Worm (Caenorhabditis elegans) whole organism, late embryonic: ENCODE results near the gene Y17G7B.22.

ENCODE experiments used
- C38D4.7 ChIP-seq: fragments of 200-800 bp; sonication (Bioruptor generic); optimal IDR thresholded peaks from 2 replicates; lab custom pipeline; 2018; ENCODE audit warnings: mild to moderate bottlenecking, missing genetic modification characterization, moderate library complexity, missing compliant biosample characterization
- K02D7.2 ChIP-seq: sonication (generic microtip); optimal IDR thresholded peaks from 2 replicates; lab custom pipeline; 2017; ENCODE audit warnings: mild to moderate bottlenecking, missing genetic modification characterization, missing compliant biosample characterization
- K09A11.1 ChIP-seq: sonication (generic microtip); optimal IDR thresholded peaks from 2 replicates; lab custom pipeline; 2017; ENCODE audit warnings: antibody characterized with exemption, mild to moderate bottlenecking, missing genetic modification characterization, missing compliant biosample characterization; ENCODE audit not compliant: insufficient read depth
- T23F11.4 ChIP-seq: fragments of 200-800 bp; sonication (Bioruptor generic); optimal IDR thresholded peaks from 2 replicates; lab custom pipeline; 2018; ENCODE audit warnings: mild to moderate bottlenecking, missing genetic modification characterization, missing compliant biosample characterization
- Y22D7AL.16 ChIP-seq: sonication (generic microtip); optimal IDR thresholded peaks from 2 replicates; lab custom pipeline; 2016; ENCODE audit warnings: missing genetic modification characterization, missing compliant biosample characterization
- ahr-1 ChIP-seq: sonication (generic microtip); optimal IDR thresholded peaks from 2 replicates; lab custom pipeline; 2016; ENCODE audit warnings: missing genetic modification characterization, missing compliant biosample characterization
- ama-1 ChIP-seq: fragments of 150-350 bp; optimal IDR thresholded peaks from 2 replicates; lab custom pipeline; 2014
- ceh-14 ChIP-seq: sonication (generic microtip); optimal IDR thresholded peaks from 2 replicates; lab custom pipeline; 2016; ENCODE audit warnings: missing genotype, missing genetic modification characterization, missing compliant biosample characterization
- ceh-19 ChIP-seq: fragments of 200-800 bp; sonication (Bioruptor generic); optimal IDR thresholded peaks from 2 replicates; lab custom pipeline; 2018; ENCODE audit warnings: mild to moderate bottlenecking, missing genetic modification characterization, missing compliant biosample characterization
- ceh-2 ChIP-seq: sonication (generic microtip); optimal IDR thresholded peaks from 2 replicates; lab custom pipeline; 2016; ENCODE audit warnings: missing genotype, missing genetic modification characterization, missing compliant biosample characterization
- ceh-22 ChIP-seq: sonication (generic microtip); optimal IDR thresholded peaks from 2 replicates; lab custom pipeline; 2017; ENCODE audit warnings: missing biosample characterization, missing genetic modification characterization
- ceh-24 ChIP-seq: sonication (generic microtip); optimal IDR thresholded peaks from 2 replicates; lab custom pipeline; 2016; ENCODE audit warnings: mild to moderate bottlenecking, missing genetic modification characterization, missing compliant biosample characterization
- ceh-34 ChIP-seq: sonication (generic microtip); optimal IDR thresholded peaks from 2 replicates; lab custom pipeline; 2016; ENCODE audit warnings: mild to moderate bottlenecking, missing genetic modification characterization, missing compliant biosample characterization
- ceh-48 ChIP-seq: sonication (generic microtip); optimal IDR thresholded peaks from 2 replicates; lab custom pipeline; 2016; ENCODE audit warnings: missing genetic modification characterization, inconsistent platforms, missing compliant biosample characterization
- ceh-6 ChIP-seq: fragments of 200-800 bp; sonication (Bioruptor generic); optimal IDR thresholded peaks from 2 replicates; lab custom pipeline; 2018; ENCODE audit warnings: mild to moderate bottlenecking, missing genetic modification characterization, missing compliant biosample characterization
- che-1 ChIP-seq: sonication (generic microtip); optimal IDR thresholded peaks from 2 replicates; lab custom pipeline; 2016; ENCODE audit warnings: mild to moderate bottlenecking, missing genetic modification characterization, missing compliant biosample characterization
- dmd-4 ChIP-seq: sonication (generic microtip); optimal IDR thresholded peaks from 2 replicates; lab custom pipeline; 2016; ENCODE audit warnings: borderline replicate concordance, missing genetic modification characterization, missing compliant biosample characterization
- dve-1 ChIP-seq: sonication (generic microtip); optimal IDR thresholded peaks from 2 replicates; lab custom pipeline; 2017; ENCODE audit warnings: antibody characterized with exemption, mild to moderate bottlenecking, missing genetic modification characterization, missing compliant biosample characterization
- elt-2 ChIP-seq: sonication (generic microtip); optimal IDR thresholded peaks from 2 replicates; lab custom pipeline; 2016; ENCODE audit warnings: missing genetic modification reagents, missing genetic modification characterization, missing compliant biosample characterization
- ets-4 ChIP-seq: sonication (generic microtip); optimal IDR thresholded peaks from 2 replicates; lab custom pipeline; 2016; ENCODE audit warnings: missing genetic modification characterization, missing compliant biosample characterization
- eyg-1 ChIP-seq: sonication (generic microtip); optimal IDR thresholded peaks from 2 replicates; lab custom pipeline; 2016; ENCODE audit warnings: missing genotype, missing genetic modification characterization, missing compliant biosample characterization
- fax-1 ChIP-seq: sonication (generic microtip); optimal IDR thresholded peaks from 2 replicates; lab custom pipeline; 2016; ENCODE audit warnings: missing genotype, missing genetic modification characterization, missing compliant biosample characterization
- fkh-10 ChIP-seq: fragments of 150-350 bp; optimal IDR thresholded peaks from 2 replicates; lab custom pipeline; 2014; ENCODE audit warnings: missing biosample characterization, missing genetic modification reagents, missing genetic modification characterization
- fkh-6 ChIP-seq: sonication (generic microtip); optimal IDR thresholded peaks from 2 replicates; lab custom pipeline; 2016; ENCODE audit warnings: missing genetic modification characterization, missing compliant biosample characterization
- gmeb-2 ChIP-seq: sonication (generic microtip); optimal IDR thresholded peaks from 2 replicates; lab custom pipeline; 2016; ENCODE audit warnings: missing genetic modification characterization, inconsistent platforms, missing compliant biosample characterization
- hlh-30 ChIP-seq: sonication (generic microtip); optimal IDR thresholded peaks from 2 replicates; lab custom pipeline; 2017; ENCODE audit warnings: antibody characterized with exemption, missing genetic modification characterization, missing compliant biosample characterization; ENCODE audit not compliant: insufficient read depth
- hlh-6 ChIP-seq: sonication (generic microtip); optimal IDR thresholded peaks from 2 replicates; lab custom pipeline; 2016; ENCODE audit warnings: missing genotype, missing genetic modification characterization, missing compliant biosample characterization
- hlh-8 ChIP-seq: sonication (generic microtip); optimal IDR thresholded peaks from 2 replicates; lab custom pipeline; 2016; ENCODE audit warnings: missing genotype, missing genetic modification characterization, missing compliant biosample characterization
- lim-6 ChIP-seq: sonication (generic microtip); optimal IDR thresholded peaks from 2 replicates; lab custom pipeline; 2016; ENCODE audit warnings: missing genetic modification characterization, missing compliant biosample characterization
- lin-11 ChIP-seq: fragments of 200-800 bp; sonication (Bioruptor generic); optimal IDR thresholded peaks from 2 replicates; lab custom pipeline; 2018; ENCODE audit warnings: mild to moderate bottlenecking, missing genetic modification characterization, missing compliant biosample characterization
- madf-2 ChIP-seq: sonication (generic microtip); optimal IDR thresholded peaks from 2 replicates; lab custom pipeline; 2017; ENCODE audit warnings: missing genetic modification characterization, missing compliant biosample characterization
- nfya-1 ChIP-seq: sonication (generic microtip); optimal IDR thresholded peaks from 2 replicates; lab custom pipeline; 2017; ENCODE audit warnings: missing genetic modification characterization, mild to moderate bottlenecking, missing compliant biosample characterization, antibody characterized with exemption, moderate library complexity
- nhr-11 ChIP-seq: fragments of 150-350 bp; optimal IDR thresholded peaks from 2 replicates; lab custom pipeline; 2014; ENCODE audit warnings: missing biosample characterization, missing genetic modification characterization
- pat-9 ChIP-seq: fragments of 200-800 bp; sonication (Bioruptor generic); optimal IDR thresholded peaks from 2 replicates; lab custom pipeline; 2018; ENCODE audit warnings: mild to moderate bottlenecking, missing genetic modification characterization, moderate library complexity, missing compliant biosample characterization
- pax-1 ChIP-seq: fragments of 150-350 bp; optimal IDR thresholded peaks from 2 replicates; lab custom pipeline; 2014; ENCODE audit warnings: missing biosample characterization, missing genetic modification characterization
- pha-2 ChIP-seq: sonication (generic microtip); optimal IDR thresholded peaks from 2 replicates; lab custom pipeline; 2017; ENCODE audit warnings: mild to moderate bottlenecking, missing genetic modification characterization, missing compliant biosample characterization
- pha-4 ChIP-seq: fragments of 150-350 bp; optimal IDR thresholded peaks from 2 replicates; lab custom pipeline; 2018; ENCODE audit warnings: missing biosample characterization, missing genetic modification reagents, missing genetic modification characterization
- pros-1 ChIP-seq: fragments of 150-350 bp; optimal IDR thresholded peaks from 2 replicates; lab custom pipeline; 2014; ENCODE audit warnings: missing biosample characterization, missing genetic modification reagents, missing genetic modification characterization
- ref-2 ChIP-seq: sonication (generic microtip); optimal IDR thresholded peaks from 2 replicates; lab custom pipeline; 2016; ENCODE audit warnings: missing genetic modification characterization, missing compliant biosample characterization
- sdc-2 ChIP-seq: sonication (generic microtip); optimal IDR thresholded peaks from 2 replicates; lab custom pipeline; 2016; ENCODE audit warnings: missing genotype, missing genetic modification characterization, missing compliant biosample characterization
- sox-4 ChIP-seq: sonication (generic microtip); optimal IDR thresholded peaks from 2 replicates; lab custom pipeline; 2017; ENCODE audit warnings: mild to moderate bottlenecking, missing genetic modification characterization, inconsistent platforms, missing compliant biosample characterization
- tbx-7 ChIP-seq: sonication (generic microtip); optimal IDR thresholded peaks from 2 replicates; lab custom pipeline; 2016; ENCODE audit warnings: missing genotype, missing genetic modification characterization, missing compliant biosample characterization
- ttx-3 ChIP-seq: sonication (generic microtip); optimal IDR thresholded peaks from 2 replicates; lab custom pipeline; 2016; ENCODE audit warnings: missing genetic modification reagents, missing genetic modification characterization, missing compliant biosample characterization
- unc-3 ChIP-seq, 2 experiments: fragments of 200-800 bp in 1 of 2; sonication (Bioruptor generic) in 1 of 2; sonication (generic microtip) in 1 of 2; conservative IDR thresholded peaks in 1 of 2; optimal IDR thresholded peaks in 1 of 2; 2 replicates each; pipeline versions ENCODE4 v1.3.6 to Lab custom; 2016 to 2022; ENCODE audit warnings: missing compliant biosample characterization in 2 of 2, missing genetic modification characterization in 2 of 2, missing genetic modification reagents in 1 of 2
- unc-42 ChIP-seq: sonication (generic microtip); optimal IDR thresholded peaks from 2 replicates; lab custom pipeline; 2016; ENCODE audit warnings: missing genotype, missing genetic modification characterization, missing compliant biosample characterization
- unc-86 ChIP-seq: sonication (generic microtip); optimal IDR thresholded peaks from 2 replicates; lab custom pipeline; 2016; ENCODE audit warnings: missing genetic modification characterization, missing compliant biosample characterization
- ztf-16 ChIP-seq: sonication (generic microtip); optimal IDR thresholded peaks from 2 replicates; lab custom pipeline; 2017; ENCODE audit warnings: missing genetic modification characterization, missing compliant biosample characterization

Gene Y17G7B.22

ce11 chrII:12098716-12099115 is 30.9 kb downstream of the Y17G7B.22 start:
- TF ChIP-seq Y22D7AL.16, result no peak
- no peak for TF ChIP-seq T23F11.4
- TF ChIP-seq K09A11.1, result no peak
- TF ChIP-seq C38D4.7 (GFP tag; lab: Kevin White, UChicago), result no peak
- TF ChIP-seq ceh-19 (GFP tag; lab: Kevin White, UChicago), result no peak
- no peak for TF ChIP-seq hlh-30 (tag; lab: Kevin White, UChicago)
- no peak for TF ChIP-seq K02D7.2 (tag; lab: Kevin White, UChicago)
- TF ChIP-seq ceh-2 (tag; lab: Kevin White, UChicago), result no peak
- no peak for TF ChIP-seq hlh-8 (tag; lab: Kevin White, UChicago)
- no peak for TF ChIP-seq eyg-1
- no peak for TF ChIP-seq ahr-1 (tag; lab: Kevin White, UChicago)
- no peak for TF ChIP-seq fax-1 (tag; lab: Kevin White, UChicago)
- no peak for TF ChIP-seq pros-1 (tag; lab: Kevin White, UChicago)
- TF ChIP-seq nfya-1 (tag; lab: Kevin White, UChicago), result no peak
- TF ChIP-seq ref-2, result no peak
- no peak for TF ChIP-seq hlh-6 (tag; lab: Kevin White, UChicago)
- no peak for TF ChIP-seq pha-4 (tag; lab: Kevin White, UChicago)
- no peak for TF ChIP-seq ets-4
- TF ChIP-seq, all 69 proteins: peak for 0

DNA sequence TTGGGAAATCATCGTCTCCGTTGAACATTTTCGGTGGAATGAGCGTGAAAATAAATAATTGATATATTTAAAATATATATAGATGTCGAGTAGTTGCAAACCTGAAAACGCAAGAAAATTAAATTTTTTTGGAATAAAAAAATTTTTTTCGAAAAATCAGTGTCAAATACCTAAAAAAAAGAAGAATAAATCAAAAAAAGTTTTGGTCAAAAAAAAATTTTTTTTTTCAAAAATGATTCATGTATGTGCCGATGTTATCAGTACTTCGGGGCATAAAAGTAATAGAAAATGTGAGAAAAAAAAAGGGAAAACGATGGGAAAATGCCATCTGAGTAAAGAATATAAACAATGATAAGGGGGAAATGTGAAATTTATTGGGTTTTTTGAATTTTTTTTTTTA is 32.1 kb downstream of the Y17G7B.22 start, which contains the start of gene Y17G7B.17:
TSS of gene Y17G7B.17 (minus strand) at position 101 of the 400 bp plus-strand sequence.
- TF ChIP-seq dmd-4 (tag; lab: Kevin White, UChicago) (no peak), eyg-1 (no peak), fkh-6 (no peak)

ce11 chrII:12102365-12102764 is 34.5 kb downstream of the Y17G7B.22 start:
- no peak for TF ChIP-seq pha-4 (tag; lab: Kevin White, UChicago)
- TF ChIP-seq pros-1 (tag; lab: Kevin White, UChicago), result peak; percentile 65
- no peak for TF ChIP-seq pat-9
- peak; percentile 40 for TF ChIP-seq elt-2
- TF ChIP-seq lin-11 (tag; lab: Kevin White, UChicago), result no peak
- TF ChIP-seq T23F11.4, result no peak
- peak; percentile 59 for TF ChIP-seq sdc-2 (tag; lab: Kevin White, UChicago)
- TF ChIP-seq fax-1 (tag; lab: Kevin White, UChicago), result no peak
- no peak for TF ChIP-seq nhr-11 (tag; lab: Kevin White, UChicago)
- TF ChIP-seq hlh-6 (tag; lab: Kevin White, UChicago), result no peak
- TF ChIP-seq eyg-1, result no peak
- TF ChIP-seq ama-1, result no peak
- no peak for TF ChIP-seq ahr-1 (tag; lab: Kevin White, UChicago)
- TF ChIP-seq ttx-3 (tag; lab: Kevin White, UChicago), result no peak
- TF ChIP-seq unc-86, result peak; percentile 11
- TF ChIP-seq che-1 (tag; lab: Kevin White, UChicago), result no peak
- TF ChIP-seq K09A11.1, result peak; percentile 6
- peak; percentile 96 for TF ChIP-seq hlh-30 (tag; lab: Kevin White, UChicago)
- TF ChIP-seq pha-2 (tag; lab: Kevin White, UChicago), result no peak
- peak; percentile 70 for TF ChIP-seq ceh-14 (tag; lab: Kevin White, UChicago)
- no peak for TF ChIP-seq gmeb-2 (tag; lab: Kevin White, UChicago)
- peak; percentile 95 for TF ChIP-seq nfya-1 (tag; lab: Kevin White, UChicago)
- TF ChIP-seq ceh-22 (tag; lab: Kevin White, UChicago), result no peak
- peak; percentile 72 for TF ChIP-seq pax-1 (tag; lab: Kevin White, UChicago)
- no peak for TF ChIP-seq sox-4 (tag; lab: Kevin White, UChicago)
- peak; percentile 20 for TF ChIP-seq tbx-7 (tag; lab: Kevin White, UChicago)
- TF ChIP-seq ceh-24 (tag; lab: Kevin White, UChicago), result no peak
- peak; percentile 69 for TF ChIP-seq ets-4
- peak; percentile 42 for TF ChIP-seq ztf-16 (tag; lab: Kevin White, UChicago)
- TF ChIP-seq ceh-6 (GFP tag; lab: Kevin White, UChicago), result no peak
- TF ChIP-seq ceh-48 (tag; lab: Kevin White, UChicago), result peak; percentile 85
- TF ChIP-seq ceh-34 (tag; lab: Kevin White, UChicago), result peak; percentile 84
- no peak for TF ChIP-seq fkh-10 (GFP tag; lab: Kevin White, UChicago)
- TF ChIP-seq Y22D7AL.16, result no peak
- no peak for TF ChIP-seq unc-3 (GFP tag; conservative IDR thresholded peaks at IDR 0.05; lab: Robert Waterston, UW)
- TF ChIP-seq unc-3 (tag; optimal IDR thresholded peaks at IDR 0.05; lab: Kevin White, UChicago), result no peak
- TF ChIP-seq unc-42 (tag; lab: Kevin White, UChicago), result peak; percentile 74
- TF ChIP-seq fkh-6, result no peak
- TF ChIP-seq lim-6 (tag; lab: Kevin White, UChicago), result no peak
- TF ChIP-seq dve-1 (tag; lab: Kevin White, UChicago), result peak; percentile 45
- no peak for TF ChIP-seq madf-2 (tag; lab: Kevin White, UChicago)
